Fruit fly (Drosophila melanogaster) whole organism, prepupa: Measurements from ENCODE around the gene CG34043.

Experiments used
- CG10631 ChIP-seq: fragments of 200-800 bp; sonication (Bioruptor generic); optimal IDR thresholded peaks from 2 replicates; lab custom pipeline; 2016; ENCODE audit warnings: missing biosample characterization, missing genetic modification characterization
- CG3032 ChIP-seq: fragments of 200-800 bp; optimal IDR thresholded peaks from 2 replicates; lab custom pipeline; 2019; ENCODE audit warnings: missing biosample characterization, mild to moderate bottlenecking, missing genetic modification characterization, moderate library complexity
- CG6163 ChIP-seq: fragments of 200-800 bp; sonication (Bioruptor generic); IDR thresholded peaks from 3 replicates; pipeline ENCODE4 v1.3.6; 2022; ENCODE audit warnings: missing biosample characterization, missing genetic modification characterization
- CG6854 ChIP-seq: fragments of 200-800 bp; sonication (Bioruptor generic); optimal IDR thresholded peaks from 2 replicates; lab custom pipeline; 2017; ENCODE audit warnings: missing biosample characterization, mild to moderate bottlenecking, missing genetic modification characterization
- CG8319 ChIP-seq: fragments of 200-800 bp; sonication (Bioruptor generic); optimal IDR thresholded peaks from 3 replicates; lab custom pipeline; 2016; ENCODE audit warnings: missing biosample characterization, missing genetic modification characterization
- CG9139 ChIP-seq: fragments of 200-800 bp; sonication (Bioruptor generic); optimal IDR thresholded peaks from 3 replicates; lab custom pipeline; 2017; ENCODE audit warnings: missing biosample characterization, mild to moderate bottlenecking, missing genetic modification characterization
- Eip78C ChIP-seq: fragments of 200-800 bp; sonication (Bioruptor generic); peaks from one replicate; lab custom pipeline; 2016; ENCODE audit warnings: missing biosample characterization, missing genetic modification characterization
- Met ChIP-seq: fragments of 200-800 bp; sonication (Bioruptor generic); optimal IDR thresholded peaks from 3 replicates; lab custom pipeline; 2016; ENCODE audit warnings: missing biosample characterization, missing genetic modification characterization
- Sox102F ChIP-seq: fragments of 200-800 bp; sonication (Bioruptor generic); optimal IDR thresholded peaks from 2 replicates; lab custom pipeline; 2016; ENCODE audit warnings: missing biosample characterization, mild to moderate bottlenecking, missing genetic modification characterization
- achi ChIP-seq: fragments of 200-800 bp; sonication (Bioruptor generic); optimal IDR thresholded peaks from 3 replicates; lab custom pipeline; 2016; ENCODE audit warnings: missing biosample characterization, missing genetic modification characterization
- esn ChIP-seq: fragments of 200-800 bp; sonication (Bioruptor generic); optimal IDR thresholded peaks from 2 replicates; lab custom pipeline; 2016; ENCODE audit warnings: missing biosample characterization, mild to moderate bottlenecking, missing genetic modification characterization, moderate library complexity

dm6 chr2L:10266511-10266910, 14.2 kb downstream of the CG34043 start, which contains the start of gene CG4953:
- TF ChIP-seq CG6854 (GFP tag; lab: Kevin White, UChicago) (no peak), Eip78C (no peak), CG8319 (GFP tag; lab: Kevin White, UChicago) (no peak), CG10631 (no peak), Met (no peak), Sox102F (no peak), CG9139 (GFP tag; lab: Kevin White, UChicago) (no peak), esn (GFP tag; lab: Kevin White, UChicago) (no peak), achi (GFP tag; lab: Kevin White, UChicago) (no peak), CG6163 (GFP tag; lab: Robert Waterston, UW) (no peak), CG3032 (tag; lab: Kevin White, UChicago) (no peak)
